Worm (Caenorhabditis elegans): ENCODE measurements around the gene lury-1.

lury-1 gene

DNA sequence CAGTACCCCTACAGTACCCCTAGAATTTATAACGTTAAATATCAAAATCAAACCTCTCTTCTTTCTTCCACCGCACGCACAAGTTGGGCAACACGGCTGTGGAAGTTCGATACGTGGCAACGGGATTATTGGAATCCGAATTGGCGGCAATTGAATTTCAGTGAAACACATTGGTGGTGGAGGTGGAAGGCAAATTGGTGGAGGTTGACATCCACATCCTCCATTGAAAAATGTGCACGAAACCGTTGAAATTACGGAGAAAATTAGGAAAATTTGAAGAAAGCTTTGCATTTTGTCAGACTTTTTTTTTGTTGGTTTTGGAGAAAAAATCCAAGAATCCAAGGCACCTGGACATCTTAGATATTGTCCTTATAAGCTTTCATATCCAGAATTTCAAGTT, 49.1 kb downstream of the lury-1 start:
- TF ChIP-seq xnd-1 (tag; optimal IDR thresholded peaks at IDR 0.05) (no peak), pbrm-1 (GFP tag; IDR thresholded peaks at IDR 0.05) (no peak), atf-7 (tag; optimal IDR thresholded peaks at IDR 0.05) (no peak)

ce11 chrIII:12235914-12236313, 49.7 kb downstream of the lury-1 start, which contains the start of the genes grl-15 and fbxa-89:
Gene grl-15, minus strand, starts transcription at chrIII:12236014.
Gene fbxa-89, plus strand, starts transcription at chrIII:12236184.
- TF ChIP-seq egrh-3 (GFP tag; IDR thresholded peaks at IDR 0.05) (no peak), nhr-80 (tag; optimal IDR thresholded peaks at IDR 0.05) (peak; percentile 29)

All from whole organism, young adult.